Fruit fly (Drosophila melanogaster): ENCODE measurements around the gene CG33160.

dm6 chr3L:3222643-3223389, 16.7 kb upstream of the CG33160 start, which contains the start of the genes RpL28 and eIF1:
- no peak for TF ChIP-seq insv (optimal IDR thresholded peaks at IDR 0.05)
- TF ChIP-seq Sin3A (optimal IDR thresholded peaks at IDR 0.05) = no peak
- no peak for TF ChIP-seq psq (optimal IDR thresholded peaks at IDR 0.05)
- no peak for TF ChIP-seq ttk (optimal IDR thresholded peaks at IDR 0.05)
- TF ChIP-seq h (optimal IDR thresholded peaks at IDR 0.05) = no peak

All from Kc167 (cell line).